Fruit fly (Drosophila melanogaster) whole organism, prepupa: ENCODE measurements around the gene Lam.

Experiments used
- Blimp-1 ChIP-seq: fragments of 200-800 bp; sonication (Bioruptor generic); optimal IDR thresholded peaks from 3 replicates; lab custom pipeline; 2017; ENCODE audit warnings: missing biosample characterization, missing genetic modification characterization, mild to moderate bottlenecking, moderate library complexity, missing genetic modification reagents
- CG10669 ChIP-seq: fragments of 200-800 bp; sonication (Bioruptor generic); optimal IDR thresholded peaks from 3 replicates; lab custom pipeline; 2018; ENCODE audit warnings: missing biosample characterization, mild to moderate bottlenecking, missing genetic modification characterization, moderate library complexity
- CG11902 ChIP-seq: fragments of 200-800 bp; sonication (Bioruptor generic); optimal IDR thresholded peaks from 3 replicates; lab custom pipeline; 2016; ENCODE audit warnings: missing biosample characterization, missing genetic modification characterization
- CG15336 ChIP-seq: fragments of 200-800 bp; sonication (Bioruptor generic); IDR thresholded peaks from 2 replicates; pipeline ENCODE4 v1.3.6; 2022; ENCODE audit warnings: missing biosample characterization, missing genetic modification characterization
- CG16779 ChIP-seq: fragments of 200-800 bp; sonication (Bioruptor generic); optimal IDR thresholded peaks from 3 replicates; lab custom pipeline; 2017; ENCODE audit warnings: missing biosample characterization, mild to moderate bottlenecking, missing genetic modification characterization
- CG3032 ChIP-seq: fragments of 200-800 bp; optimal IDR thresholded peaks from 2 replicates; lab custom pipeline; 2019; ENCODE audit warnings: missing biosample characterization, mild to moderate bottlenecking, missing genetic modification characterization, moderate library complexity
- CG32006 ChIP-seq: fragments of 200-800 bp; sonication (Bioruptor generic); optimal IDR thresholded peaks from 3 replicates; lab custom pipeline; 2017; ENCODE audit warnings: missing biosample characterization, mild to moderate bottlenecking, missing genetic modification characterization
- CG34406 ChIP-seq: fragments of 200-800 bp; sonication (Bioruptor generic); optimal IDR thresholded peaks from 3 replicates; lab custom pipeline; 2016; ENCODE audit warnings: missing biosample characterization, missing genetic modification characterization
- CG3919 ChIP-seq: fragments of 200-800 bp; sonication (Bioruptor generic); optimal IDR thresholded peaks from 3 replicates; lab custom pipeline; 2016; ENCODE audit warnings: missing biosample characterization, missing genetic modification characterization
- CG4318 ChIP-seq: fragments of 200-800 bp; sonication (Bioruptor generic); optimal IDR thresholded peaks from 3 replicates; lab custom pipeline; 2017; ENCODE audit warnings: missing biosample characterization, mild to moderate bottlenecking, missing genetic modification characterization
- CG6163 ChIP-seq: fragments of 200-800 bp; sonication (Bioruptor generic); IDR thresholded peaks from 3 replicates; pipeline ENCODE4 v1.3.6; 2022; ENCODE audit warnings: missing biosample characterization, missing genetic modification characterization
- CG6276 ChIP-seq: fragments of 200-800 bp; sonication (Bioruptor generic); optimal IDR thresholded peaks from 2 replicates; lab custom pipeline; 2017; ENCODE audit warnings: missing biosample characterization, mild to moderate bottlenecking, missing genetic modification characterization
- CG7368 ChIP-seq: fragments of 200-800 bp; sonication (Bioruptor generic); optimal IDR thresholded peaks from 3 replicates; lab custom pipeline; 2016; ENCODE audit warnings: missing biosample characterization, missing genetic modification characterization
- CG8119 ChIP-seq: fragments of 200-800 bp; sonication (Bioruptor generic); IDR thresholded peaks from 3 replicates; pipeline ENCODE4 v1.3.6; 2022; ENCODE audit warnings: missing biosample characterization, missing genetic modification characterization
- CG8632 ChIP-seq: fragments of 200-800 bp; sonication (Bioruptor generic); optimal IDR thresholded peaks from 3 replicates; lab custom pipeline; 2016; ENCODE audit warnings: missing biosample characterization, missing genetic modification characterization
- Eip75B ChIP-seq: fragments of 200-800 bp; sonication (Bioruptor generic); optimal IDR thresholded peaks from 3 replicates; lab custom pipeline; 2016; ENCODE audit warnings: missing biosample characterization, missing genetic modification characterization
- Eip78C ChIP-seq: fragments of 200-800 bp; sonication (Bioruptor generic); peaks from one replicate; lab custom pipeline; 2016; ENCODE audit warnings: missing biosample characterization, missing genetic modification characterization
- Ets21C ChIP-seq: fragments of 200-800 bp; sonication (Bioruptor generic); optimal IDR thresholded peaks from 3 replicates; lab custom pipeline; 2016; ENCODE audit warnings: missing biosample characterization, missing genetic modification characterization
- Ets96B ChIP-seq: fragments of 200-800 bp; optimal IDR thresholded peaks from 2 replicates; lab custom pipeline; 2019; ENCODE audit warnings: missing biosample characterization, mild to moderate bottlenecking, missing genetic modification characterization, moderate library complexity
- Hr38 ChIP-seq: sonication (Bioruptor generic); optimal IDR thresholded peaks from 2 replicates; lab custom pipeline; 2016; ENCODE audit warnings: missing biosample characterization, missing genetic modification characterization
- Hr39 ChIP-seq: fragments of 200-800 bp; sonication (Bioruptor generic); optimal IDR thresholded peaks from 2 replicates; lab custom pipeline; 2016; ENCODE audit warnings: missing biosample characterization, missing genetic modification characterization
- Lpt ChIP-seq: fragments of 200-800 bp; sonication (Bioruptor generic); optimal IDR thresholded peaks from 3 replicates; lab custom pipeline; 2016; ENCODE audit warnings: missing biosample characterization, missing genetic modification characterization
- Met ChIP-seq: fragments of 200-800 bp; sonication (Bioruptor generic); optimal IDR thresholded peaks from 3 replicates; lab custom pipeline; 2016; ENCODE audit warnings: missing biosample characterization, missing genetic modification characterization
- OdsH ChIP-seq: fragments of 200-800 bp; sonication (Bioruptor generic); optimal IDR thresholded peaks from 3 replicates; lab custom pipeline; 2016; ENCODE audit warnings: missing biosample characterization, missing genetic modification characterization
- Sox102F ChIP-seq: fragments of 200-800 bp; sonication (Bioruptor generic); optimal IDR thresholded peaks from 2 replicates; lab custom pipeline; 2016; ENCODE audit warnings: missing biosample characterization, mild to moderate bottlenecking, missing genetic modification characterization
- Sox15 ChIP-seq: fragments of 200-800 bp; sonication (Bioruptor generic); optimal IDR thresholded peaks from 3 replicates; lab custom pipeline; 2016; ENCODE audit warnings: missing biosample characterization, missing genetic modification characterization
- achi ChIP-seq: fragments of 200-800 bp; sonication (Bioruptor generic); optimal IDR thresholded peaks from 3 replicates; lab custom pipeline; 2016; ENCODE audit warnings: missing biosample characterization, missing genetic modification characterization
- acj6 ChIP-seq: fragments of 200-800 bp; sonication (Bioruptor generic); optimal IDR thresholded peaks from 3 replicates; lab custom pipeline; 2016; ENCODE audit warnings: missing biosample characterization, missing genetic modification characterization
- cyc ChIP-seq: fragments of 200-800 bp; sonication (Bioruptor generic); optimal IDR thresholded peaks from 3 replicates; lab custom pipeline; 2016; ENCODE audit warnings: missing biosample characterization, missing genetic modification characterization
- dac ChIP-seq: fragments of 200-800 bp; sonication (Bioruptor generic); optimal IDR thresholded peaks from 2 replicates; lab custom pipeline; 2017; ENCODE audit warnings: missing biosample characterization, mild to moderate bottlenecking, missing genetic modification characterization
- dsx ChIP-seq: fragments of 200-800 bp; optimal IDR thresholded peaks from 3 replicates; lab custom pipeline; 2019; ENCODE audit warnings: missing biosample characterization, mild to moderate bottlenecking, missing genetic modification characterization, moderate library complexity; ENCODE audit not compliant: poor library complexity, severe bottlenecking
- eg ChIP-seq: fragments of 200-800 bp; sonication (Bioruptor generic); IDR thresholded peaks from 3 replicates; pipeline ENCODE4 v1.3.6; 2022; ENCODE audit warnings: missing biosample characterization, missing genetic modification characterization
- esn ChIP-seq: fragments of 200-800 bp; sonication (Bioruptor generic); optimal IDR thresholded peaks from 2 replicates; lab custom pipeline; 2016; ENCODE audit warnings: missing biosample characterization, mild to moderate bottlenecking, missing genetic modification characterization, moderate library complexity
- fd85E ChIP-seq: fragments of 200-800 bp; sonication (Bioruptor generic); optimal IDR thresholded peaks from 3 replicates; lab custom pipeline; 2016; ENCODE audit warnings: missing biosample characterization, missing genetic modification characterization
- lz ChIP-seq: fragments of 200-800 bp; sonication (Bioruptor generic); optimal IDR thresholded peaks from 3 replicates; lab custom pipeline; 2016; ENCODE audit warnings: missing biosample characterization, missing genetic modification characterization
- net ChIP-seq: fragments of 200-800 bp; sonication (Bioruptor generic); optimal IDR thresholded peaks from 3 replicates; lab custom pipeline; 2016; ENCODE audit warnings: missing biosample characterization, missing genetic modification characterization
- pdm3 ChIP-seq: fragments of 200-800 bp; sonication (Bioruptor generic); optimal IDR thresholded peaks from 3 replicates; lab custom pipeline; 2016; ENCODE audit warnings: missing biosample characterization, missing genetic modification characterization
- spab ChIP-seq: fragments of 200-800 bp; sonication (Bioruptor generic); optimal IDR thresholded peaks from 2 replicates; lab custom pipeline; 2017; ENCODE audit warnings: missing biosample characterization, mild to moderate bottlenecking, missing genetic modification characterization, missing genetic modification reagents
- ss ChIP-seq, 2 experiments: fragments of 200-800 bp; sonication (Bioruptor generic); optimal IDR thresholded peaks; 2 replicates in 1 of 2; 3 replicates in 1 of 2; lab custom pipeline; 2017 to 2018; ENCODE audit warnings: mild to moderate bottlenecking in 2 of 2, missing biosample characterization in 2 of 2, missing genetic modification characterization in 2 of 2, moderate library complexity in 1 of 2
- svp ChIP-seq: fragments of 200-800 bp; sonication (Bioruptor generic); peaks from one replicate; lab custom pipeline; 2016; ENCODE audit warnings: missing biosample characterization, missing genetic modification characterization
- topi ChIP-seq: fragments of 200-800 bp; sonication (Bioruptor generic); optimal IDR thresholded peaks from 3 replicates; lab custom pipeline; 2016; ENCODE audit warnings: missing biosample characterization, missing genetic modification characterization

Lam gene

dm6 chr2L:5494808-5495356 lies 47.4 kb upstream of the Lam start (continued):
- TF ChIP-seq CG8632 (GFP tag; lab: Kevin White, UChicago) (no peak), CG3032 (tag; lab: Kevin White, UChicago) (peak; percentile 13), CG4318 (GFP tag; lab: Kevin White, UChicago) (peak; percentile 29), CG6163 (GFP tag; lab: Robert Waterston, UW) (peak; percentile 53), ss (GFP tag; optimal IDR thresholded peaks at IDR 0.05; lab: Kevin White, UChicago) (no peak), eg (GFP tag; lab: Robert Waterston, UW) (peak; percentile 63; the same call in 2 of the 3 replicates), esn (peak; percentile 37), achi (GFP tag; lab: Kevin White, UChicago) (peak; percentile 52), Eip75B (GFP tag; lab: Kevin White, UChicago) (peak; percentile 38), spab (no peak), topi (GFP tag; lab: Kevin White, UChicago) (peak; percentile 24), cyc (no peak), Blimp-1 (no peak), dac (GFP tag; lab: Kevin White, UChicago) (peak; percentile 59), CG11902 (GFP tag; lab: Kevin White, UChicago) (no peak), Ets96B (peak; percentile 5), Eip78C (GFP tag; lab: Kevin White, UChicago) (peak; percentile 79)

dm6 chr2L:5496468-5497093 lies 45.7 kb upstream of the Lam start:
- TF ChIP-seq CG6163 (GFP tag; lab: Robert Waterston, UW) (peak; percentile 36; the same call in 1 of the 3 replicates), Met (GFP tag; lab: Kevin White, UChicago) (peak; percentile 7), CG7368 (no peak), achi (GFP tag; lab: Kevin White, UChicago) (peak; percentile 17), svp (GFP tag; lab: Kevin White, UChicago) (peak; percentile 15), Sox15 (GFP tag; lab: Kevin White, UChicago) (no peak), dsx (GFP tag; lab: Kevin White, UChicago) (no peak)

- TF ChIP-seq CG15336 (GFP tag; lab: Robert Waterston, UW): 0 out of 2 replicates have a peak, but pooled peaks have one; percentile 35
- TF ChIP-seq achi (GFP tag; lab: Kevin White, UChicago): no peak
- TF ChIP-seq eg (GFP tag; lab: Robert Waterston, UW): 0 out of 3 replicates have a peak, but pooled peaks have one; percentile 20
- TF ChIP-seq dac (GFP tag; lab: Kevin White, UChicago): no peak
- TF ChIP-seq Ets96B: peak; percentile 24
- TF ChIP-seq CG32006: peak; percentile 23
- TF ChIP-seq CG8119: peak; percentile 36; the same call in 1 of the 3 replicates
- TF ChIP-seq Eip78C (GFP tag; lab: Kevin White, UChicago): peak; percentile 69
These were observed 42.8 kb upstream of the Lam start for dm6 chr2L:5499458-5499857.

- TF ChIP-seq achi (GFP tag; lab: Kevin White, UChicago) (peak; percentile 57), Lpt (GFP tag; lab: Kevin White, UChicago) (no peak), OdsH (peak; percentile 42), acj6 (GFP tag; lab: Kevin White, UChicago) (peak; percentile 58), CG7368 (peak; percentile 10), CG6276 (GFP tag; lab: Kevin White, UChicago) (no peak), spab (peak; percentile 44), Ets96B (peak; percentile 75), CG6163 (GFP tag; lab: Robert Waterston, UW) (no peak), CG3919 (GFP tag; lab: Kevin White, UChicago) (peak; percentile 68), CG15336 (GFP tag; lab: Robert Waterston, UW) (no peak), pdm3 (GFP tag; lab: Kevin White, UChicago) (peak; percentile 54), fd85E (GFP tag; lab: Kevin White, UChicago) (no peak), Sox15 (GFP tag; lab: Kevin White, UChicago) (peak; percentile 14), lz (peak; percentile 76), Hr38 (GFP tag; lab: Kevin White, UChicago) (no peak), CG16779 (tag; lab: Kevin White, UChicago) (peak; percentile 12), CG32006 (peak; percentile 53), ss (GFP tag; optimal IDR thresholded peaks at IDR 0.05; lab: Kevin White, UChicago) (peak; percentile 44 to 50), net (peak; percentile 44), Eip75B (GFP tag; lab: Kevin White, UChicago) (peak; percentile 75), Eip78C (GFP tag; lab: Kevin White, UChicago) (peak; percentile 87), Sox102F (GFP tag; lab: Kevin White, UChicago) (peak; percentile 68), CG34406 (GFP tag; lab: Kevin White, UChicago) (peak; percentile 65), CG3032 (tag; lab: Kevin White, UChicago) (peak; percentile 69), Ets21C (GFP tag; lab: Kevin White, UChicago) (peak; percentile 45), dsx (GFP tag; lab: Kevin White, UChicago) (peak; percentile 63), Hr39 (GFP tag; lab: Kevin White, UChicago) (peak; percentile 41), CG10669 (GFP tag; lab: Kevin White, UChicago) (peak; percentile 46)
These were observed 40.9 kb upstream of the Lam start for dm6 chr2L:5501335-5501734.
